Worm (Caenorhabditis elegans) whole organism, young adult: ENCODE results near the gene ugt-52.

Experiments
- F10E7.11 ChIP-seq: sonication (generic microtip); optimal IDR thresholded peaks from 2 replicates; lab custom pipeline; 2017; ENCODE audit warnings: mild to moderate bottlenecking, missing genetic modification characterization, moderate library complexity, missing compliant biosample characterization
- bed-1 ChIP-seq: fragments of 200-800 bp; sonication (Bioruptor generic); IDR thresholded peaks from 2 replicates; pipeline ENCODE4 v1.3.6; 2022; ENCODE audit warnings: missing genetic modification reagents, missing genetic modification characterization, missing compliant biosample characterization
- cebp-2 ChIP-seq: fragments of 200-800 bp; sonication (Bioruptor generic); IDR thresholded peaks from 2 replicates; pipeline ENCODE4 v1.3.6; 2022; ENCODE audit warnings: missing genetic modification characterization, missing compliant biosample characterization
- egrh-3 ChIP-seq: fragments of 200-800 bp; sonication (Bioruptor generic); IDR thresholded peaks from 2 replicates; pipeline ENCODE4 v1.3.6; 2022; ENCODE audit warnings: missing genetic modification reagents, missing genetic modification characterization, missing compliant biosample characterization
- ekl-4 ChIP-seq: fragments of 200-800 bp; sonication (Bioruptor generic); IDR thresholded peaks from 2 replicates; pipeline ENCODE4 v1.3.6; 2022; ENCODE audit warnings: missing genetic modification reagents, missing genetic modification characterization, missing compliant biosample characterization
- ets-4 ChIP-seq: fragments of 200-800 bp; sonication (Bioruptor generic); optimal IDR thresholded peaks from 2 replicates; lab custom pipeline; 2018; ENCODE audit warnings: mild to moderate bottlenecking, missing genetic modification characterization, missing compliant biosample characterization
- madf-6 ChIP-seq: fragments of 200-800 bp; sonication (Bioruptor generic); IDR thresholded peaks from 2 replicates; pipeline ENCODE4 v1.3.6; 2022; ENCODE audit warnings: missing genetic modification reagents, missing genetic modification characterization, missing compliant biosample characterization
- mcd-1 ChIP-seq: fragments of 200-800 bp; sonication (Bioruptor generic); IDR thresholded peaks from 2 replicates; pipeline ENCODE4 v1.3.6; 2022; ENCODE audit warnings: missing genetic modification reagents, missing genetic modification characterization, missing compliant biosample characterization
- nhr-179 ChIP-seq: sonication (generic microtip); optimal IDR thresholded peaks from 2 replicates; lab custom pipeline; 2016; ENCODE audit warnings: mild to moderate bottlenecking, missing genetic modification characterization, missing compliant biosample characterization
- sdz-38 ChIP-seq: sonication (generic microtip); optimal IDR thresholded peaks from 2 replicates; lab custom pipeline; 2016; ENCODE audit warnings: missing genotype, missing genetic modification characterization, missing compliant biosample characterization
- zfh-2 ChIP-seq: fragments of 200-800 bp; sonication (Bioruptor generic); conservative IDR thresholded peaks from 2 replicates; pipeline ENCODE4 v1.3.6; 2022; ENCODE audit warnings: missing genetic modification reagents, missing genetic modification characterization, missing compliant biosample characterization

DNA sequence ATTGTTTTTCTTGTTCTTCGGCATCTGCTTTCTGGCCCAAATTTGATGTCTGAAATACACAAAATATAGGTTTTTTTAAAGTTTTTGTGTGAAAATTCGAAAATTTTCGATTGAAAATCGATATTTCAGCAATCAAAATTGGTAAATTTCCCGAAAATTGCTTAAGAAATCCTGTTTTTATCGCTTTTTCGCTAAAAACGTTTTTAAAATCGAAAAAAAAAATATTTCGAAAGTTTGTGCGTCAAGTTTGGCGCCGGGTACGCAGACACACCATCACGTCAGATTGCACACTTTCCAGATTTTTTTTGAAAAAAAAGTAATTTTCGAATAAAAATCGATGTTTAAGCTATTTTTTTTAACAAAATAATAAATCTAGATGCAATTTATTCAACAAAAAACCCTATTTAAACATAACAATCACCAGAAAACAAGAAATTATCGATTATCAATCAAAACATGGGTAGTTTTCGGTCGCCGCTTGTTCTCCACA is 16.8 kb downstream of the ugt-52 start, which contains the start of gene skr-18:
- TF ChIP-seq nhr-179 (tag; lab: Kevin White, UChicago) (no peak), ets-4 (no peak), mcd-1 (GFP tag; lab: Robert Waterston, UW) (peak; percentile 55; the same call in 1 of the 2 replicates), cebp-2 (no peak), madf-6 (GFP tag; lab: Robert Waterston, UW) (peak; percentile 65), zfh-2 (GFP tag; lab: Robert Waterston, UW) (no peak), egrh-3 (no peak), sdz-38 (tag; lab: Kevin White, UChicago) (no peak), ekl-4 (GFP tag; lab: Robert Waterston, UW) (no peak), F10E7.11 (tag; lab: Kevin White, UChicago) (no peak), bed-1 (GFP tag; lab: Robert Waterston, UW) (no peak)
